Fruit fly (Drosophila melanogaster) whole organism, pupa: Measurements from ENCODE around the gene Dbp21E2.
A peak's percentile ranks its signal among the peaks of the same experiment; 100 is the strongest.

Experiments used
- CG13204 ChIP-seq: fragments of 200-800 bp; sonication (Bioruptor generic); optimal IDR thresholded peaks from 2 replicates; lab custom pipeline; 2018; ENCODE audit warnings: missing biosample characterization, mild to moderate bottlenecking, missing genetic modification characterization, moderate library complexity
- CG4496 ChIP-seq: fragments of 200-800 bp; sonication (Bioruptor generic); IDR thresholded peaks from 3 replicates; pipeline ENCODE4 v1.3.6; 2022; ENCODE audit warnings: missing biosample characterization, missing genetic modification characterization
- CG8159 ChIP-seq: fragments of 200-800 bp; sonication (Bioruptor generic); optimal IDR thresholded peaks from 3 replicates; lab custom pipeline; 2018; ENCODE audit warnings: missing biosample characterization, mild to moderate bottlenecking, missing genetic modification characterization, moderate library complexity
- Pif1B ChIP-seq: fragments of 200-800 bp; sonication (Bioruptor generic); optimal IDR thresholded peaks from 3 replicates; lab custom pipeline; 2016; ENCODE audit warnings: missing biosample characterization, missing genetic modification characterization

- TF ChIP-seq CG4496 (GFP tag; lab: Robert Waterston, UW) = peak; percentile 64
- TF ChIP-seq CG13204 (GFP tag; lab: Kevin White, UChicago) = no peak
- peak; percentile 75 for TF ChIP-seq CG8159 (tag; lab: Kevin White, UChicago)
- no peak for TF ChIP-seq Pif1B (GFP tag; lab: Kevin White, UChicago)
These were observed 8.1 kb downstream of the Dbp21E2 start, which contains the start of the genes PGAP2 and Clp for dm6 chr2L:819315-820032.
